Fruit fly (Drosophila melanogaster) whole organism: Measurements from ENCODE around the gene RabGGTa.

ENCODE experiments used
- Dll ChIP-seq: fragments of >200 bp; optimal IDR thresholded peaks from 2 replicates; lab custom pipeline; 2017
- usp ChIP-seq: fragments of >200 bp; optimal IDR thresholded peaks from 2 replicates; lab custom pipeline; 2017; ENCODE audit warnings: missing biosample characterization, missing genetic modification characterization, mixed read lengths

dm6 chr3R:5079786-5080537 is 47.9 kb upstream of the RabGGTa start:
- TF ChIP-seq usp (GFP tag; lab: Kevin White, UChicago) (no peak), Dll (lab: Kevin White, UChicago) (no peak)
